Fruit fly (Drosophila melanogaster) S2 (cell line): ENCODE results near the gene CG14102.

Experiments used
- CG8478 ChIP-seq: fragments of >200 bp; optimal IDR thresholded peaks from 2 replicates; lab custom pipeline; 2018
- CTCF ChIP-seq, 2 experiments: fragments of >200 bp; optimal IDR thresholded peaks; 2 replicates each; lab custom pipeline; 2018

CG14102 gene

dm6 chr3L:19801105-19801504, at the start of gene CG14102:
Gene CG14102, minus strand, starts transcription at chr3L:19801291.
- no peak for TF ChIP-seq CTCF (optimal IDR thresholded peaks at IDR 0.05; lab: Kevin White, UChicago)
- TF ChIP-seq CG8478 (lab: Kevin White, UChicago) = no peak

- no peak for TF ChIP-seq CG8478 (lab: Kevin White, UChicago)
- no peak for TF ChIP-seq CTCF (optimal IDR thresholded peaks at IDR 0.05; lab: Kevin White, UChicago)
These were observed 47.0 kb upstream of the CG14102 start for dm6 chr3L:19848080-19848479.

dm6 chr3L:19846960-19847359, 45.9 kb upstream of the CG14102 start:
- TF ChIP-seq CTCF (optimal IDR thresholded peaks at IDR 0.05; lab: Kevin White, UChicago) = no peak
- TF ChIP-seq CG8478 (lab: Kevin White, UChicago) = no peak

- no peak for TF ChIP-seq CG8478 (lab: Kevin White, UChicago)
- TF ChIP-seq CTCF (optimal IDR thresholded peaks at IDR 0.05; lab: Kevin White, UChicago) = no peak
These were observed 44.8 kb upstream of the CG14102 start for dm6 chr3L:19845907-19846301.

dm6 chr3L:19845047-19845906, 44.2 kb upstream of the CG14102 start, which contains the start of gene Papss:
Gene Papss, plus strand, starts transcription at chr3L:19845293.
- no peak for TF ChIP-seq CTCF (optimal IDR thresholded peaks at IDR 0.05; lab: Kevin White, UChicago)
- TF ChIP-seq CG8478 (lab: Kevin White, UChicago) = no peak

- TF ChIP-seq CG8478 (lab: Kevin White, UChicago) = no peak
- TF ChIP-seq CTCF (optimal IDR thresholded peaks at IDR 0.05; lab: Kevin White, UChicago) = no peak
These were observed 43.4 kb upstream of the CG14102 start for dm6 chr3L:19844507-19844906.

- TF ChIP-seq CTCF (optimal IDR thresholded peaks at IDR 0.05; lab: Kevin White, UChicago) = no peak
- no peak for TF ChIP-seq CG8478 (lab: Kevin White, UChicago)
These were observed 35.4 kb upstream of the CG14102 start, which contains the start of gene kto for dm6 chr3L:19836375-19836937. Gene kto, plus strand, starts transcription at chr3L:19836614.

- TF ChIP-seq CTCF (optimal IDR thresholded peaks at IDR 0.05; lab: Kevin White, UChicago) = no peak
These were observed 33.2 kb upstream of the CG14102 start, which contains the start of the genes trc and CG32221 for dm6 chr3L:19834143-19834794. Gene trc, minus strand, starts transcription at chr3L:19834304. Gene CG32221, plus strand, starts transcription at chr3L:19834670.

dm6 chr3L:19833227-19833626, 32.1 kb upstream of the CG14102 start:
- TF ChIP-seq CG8478 (lab: Kevin White, UChicago) = no peak
- no peak for TF ChIP-seq CTCF (optimal IDR thresholded peaks at IDR 0.05; lab: Kevin White, UChicago)

dm6 chr3L:19818701-19819100, 17.6 kb upstream of the CG14102 start:
- TF ChIP-seq CG8478 (lab: Kevin White, UChicago) (no peak), CTCF (optimal IDR thresholded peaks at IDR 0.05; lab: Kevin White, UChicago) (no peak)

- TF ChIP-seq CTCF (optimal IDR thresholded peaks at IDR 0.05; lab: Kevin White, UChicago) = peak in 1 of 2 experiments; percentile 9
- no peak for TF ChIP-seq CG8478 (lab: Kevin White, UChicago)
These were observed 16.9 kb upstream of the CG14102 start, which contains the start of the genes Fibp and Deaf1 for dm6 chr3L:19817807-19818531. Gene Fibp, minus strand, starts transcription at chr3L:19817967. Gene Deaf1, plus strand, starts transcription at chr3L:19818174.

- TF ChIP-seq CG8478 (lab: Kevin White, UChicago) (no peak), CTCF (optimal IDR thresholded peaks at IDR 0.05; lab: Kevin White, UChicago) (no peak)
These were observed 14.5 kb upstream of the CG14102 start, which contains the start of gene cyc for dm6 chr3L:19815472-19816150. Gene cyc, minus strand, starts transcription at chr3L:19815938.

- no peak for TF ChIP-seq CG8478 (lab: Kevin White, UChicago)
- no peak for TF ChIP-seq CTCF (optimal IDR thresholded peaks at IDR 0.05; lab: Kevin White, UChicago)
These were observed 12.2 kb upstream of the CG14102 start, which contains the start of gene Cyp305a1 for dm6 chr3L:19813075-19813903. Gene Cyp305a1, minus strand, starts transcription at chr3L:19813339.
